Fruit fly (Drosophila melanogaster): ENCODE data around the gene Spt6.

Gene Spt6

dm6 chrX:6315583-6315982 lies 48.0 kb downstream of the Spt6 start:
- no peak for TF ChIP-seq EcR (GFP tag; optimal IDR thresholded peaks at IDR 0.05)

dm6 chrX:6316858-6317474 lies 49.4 kb downstream of the Spt6 start:
- no peak for TF ChIP-seq CG8478 (optimal IDR thresholded peaks at IDR 0.05)
- no peak for TF ChIP-seq usp (GFP tag; optimal IDR thresholded peaks at IDR 0.05)
- no peak for TF ChIP-seq EcR (GFP tag; optimal IDR thresholded peaks at IDR 0.05)
- TF ChIP-seq pan (optimal IDR thresholded peaks at IDR 0.05): no peak
- no peak for TF ChIP-seq Dll (optimal IDR thresholded peaks at IDR 0.05)
- TF ChIP-seq psq (optimal IDR thresholded peaks at IDR 0.05): no peak
